Fruit fly (Drosophila melanogaster) S2 (cell line): Measurements from ENCODE around the gene ebd1.

ENCODE experiments used
- CG8478 ChIP-seq: fragments of >200 bp; optimal IDR thresholded peaks from 2 replicates; lab custom pipeline; 2018
- CTCF ChIP-seq, 2 experiments: fragments of >200 bp; optimal IDR thresholded peaks; 2 replicates each; lab custom pipeline; 2018

- TF ChIP-seq CTCF (optimal IDR thresholded peaks at IDR 0.05; lab: Kevin White, UChicago), result no peak
- TF ChIP-seq CG8478, result no peak
Measured at dm6 chr3L:638757-639353, 46.5 kb downstream of the ebd1 start.
